Worm (Caenorhabditis elegans): Measurements from ENCODE around the gene Y57A10B.6.
"Not testable (repeated sequence)": the region's sequence is repeated elsewhere in the genome, so short reads cannot be mapped to it uniquely, and the experiment has no call there.

Y57A10B.6 gene

ce11 chrII:12441164-12441563 lies 51.3 kb downstream of the Y57A10B.6 start, which contains the start of gene Y57A10C.10:
Y57A10C.10 (minus strand) TSS chrII:12441264.
- not testable (repeated sequence) for TF ChIP-seq unc-98 (GFP tag; IDR thresholded peaks at IDR 0.05); rnt-1 (tag; optimal IDR thresholded peaks at IDR 0.05); nhr-84 (tag; optimal IDR thresholded peaks at IDR 0.05)
